Worm (Caenorhabditis elegans): ENCODE data around the gene chil-13.

DNA sequence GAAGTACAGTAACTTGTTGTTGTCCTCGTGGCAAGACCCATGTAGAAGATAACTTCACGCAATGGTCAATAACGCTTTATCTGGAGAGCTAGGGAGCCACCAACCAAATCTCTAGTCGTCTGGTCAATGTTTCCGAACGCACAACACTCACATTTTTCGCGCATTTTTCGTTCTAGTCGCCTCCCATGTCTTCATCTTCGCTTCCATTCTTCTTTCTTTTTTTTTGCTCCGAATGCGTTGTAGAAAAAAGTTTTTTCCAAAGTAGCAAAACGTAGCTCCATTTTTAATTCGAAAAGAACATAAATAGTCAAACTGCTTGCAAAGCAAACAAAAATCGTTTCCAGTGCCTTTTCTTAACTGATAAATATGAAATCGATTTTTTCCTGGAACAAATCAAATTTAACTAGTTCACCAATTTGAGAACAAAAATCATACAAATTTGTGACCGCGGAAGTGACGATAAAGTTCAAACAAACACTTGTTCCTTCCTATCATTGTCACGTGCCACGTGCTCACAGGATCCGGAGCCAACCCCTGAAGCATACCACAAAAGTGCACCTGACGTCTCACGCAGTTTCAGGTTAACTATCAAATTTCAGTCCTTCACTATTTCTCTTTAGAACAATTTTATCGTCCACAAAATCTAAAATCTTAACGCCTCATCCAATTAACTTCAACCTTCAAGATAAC, 19.1 kb downstream of the chil-13 start:
- no peak for TF ChIP-seq nhr-237 (tag; optimal IDR thresholded peaks at IDR 0.05)
- TF ChIP-seq ham-2 (GFP tag; optimal IDR thresholded peaks at IDR 0.05), result no peak
- TF ChIP-seq sem-2 (GFP tag; optimal IDR thresholded peaks at IDR 0.05), result no peak
- no peak for TF ChIP-seq pha-4 (tag; optimal IDR thresholded peaks at IDR 0.05)
- no peak for TF ChIP-seq mab-5 (tag; optimal IDR thresholded peaks at IDR 0.05)
- no peak for TF ChIP-seq nhr-12 (tag; optimal IDR thresholded peaks at IDR 0.05)
- no peak for TF ChIP-seq elt-3 (tag; optimal IDR thresholded peaks at IDR 0.05)

All from whole organism, mixed stage, embryonic.